Fruit fly (Drosophila melanogaster): Measurements from ENCODE around the gene Nlg2.
A peak's percentile ranks its signal among the peaks of the same experiment; 100 is the strongest.

Nlg2 gene

DNA sequence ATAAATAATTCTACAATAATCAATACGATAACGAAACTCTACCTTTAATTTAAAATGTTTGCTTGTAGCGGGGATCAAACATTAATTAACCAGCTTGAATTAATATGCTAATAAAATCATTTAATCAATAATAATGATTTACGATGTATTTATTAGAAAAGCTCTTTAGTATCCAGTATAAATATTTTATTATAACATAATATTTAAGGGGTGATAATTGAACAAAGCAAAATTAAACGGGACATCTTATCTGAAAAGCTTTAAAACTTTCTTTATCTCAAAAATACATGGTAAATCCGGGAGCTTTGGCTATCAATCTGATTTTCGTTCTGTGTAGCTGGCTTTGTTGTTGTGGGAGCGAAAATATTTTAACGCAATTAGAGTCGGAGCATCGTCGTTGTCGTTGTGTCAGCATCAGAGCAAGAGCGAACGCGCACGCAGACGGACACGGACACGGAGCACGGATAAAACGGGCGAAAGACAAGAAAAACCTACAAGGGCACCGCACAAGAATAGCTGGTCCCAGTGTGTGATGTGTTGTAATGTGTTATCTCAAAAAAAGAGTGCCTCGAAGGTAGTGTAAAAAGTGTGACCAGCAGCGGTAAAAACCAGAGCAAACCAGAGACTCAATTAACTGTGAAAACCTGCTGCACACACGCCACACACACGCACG, at the start of gene Nlg2:
Nlg2 (plus strand) TSS at position 375 of the 673 bp plus-strand sequence.
- TF ChIP-seq noc (tag; optimal IDR thresholded peaks at IDR 0.05) = no peak

DNA sequence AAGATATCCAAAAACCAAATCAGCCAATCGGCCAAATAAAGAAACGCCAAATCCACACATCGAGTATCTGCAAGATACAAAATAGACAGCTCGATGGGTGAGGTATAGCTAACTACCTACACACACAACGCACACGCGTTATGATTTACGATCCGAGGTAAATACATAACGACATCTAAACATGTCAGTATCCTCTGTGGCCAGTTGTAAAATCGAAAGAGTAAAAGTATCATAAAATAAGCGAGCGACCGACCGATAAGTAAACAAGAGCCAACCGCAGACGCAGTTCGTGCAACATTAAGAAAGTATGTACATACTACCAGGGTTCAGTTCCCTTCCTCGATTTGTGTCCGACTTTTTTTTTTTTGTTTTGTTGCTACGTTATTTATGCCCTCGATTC, 48.4 kb upstream of the Nlg2 start:
- no peak for TF ChIP-seq noc (tag; optimal IDR thresholded peaks at IDR 0.05)

DNA sequence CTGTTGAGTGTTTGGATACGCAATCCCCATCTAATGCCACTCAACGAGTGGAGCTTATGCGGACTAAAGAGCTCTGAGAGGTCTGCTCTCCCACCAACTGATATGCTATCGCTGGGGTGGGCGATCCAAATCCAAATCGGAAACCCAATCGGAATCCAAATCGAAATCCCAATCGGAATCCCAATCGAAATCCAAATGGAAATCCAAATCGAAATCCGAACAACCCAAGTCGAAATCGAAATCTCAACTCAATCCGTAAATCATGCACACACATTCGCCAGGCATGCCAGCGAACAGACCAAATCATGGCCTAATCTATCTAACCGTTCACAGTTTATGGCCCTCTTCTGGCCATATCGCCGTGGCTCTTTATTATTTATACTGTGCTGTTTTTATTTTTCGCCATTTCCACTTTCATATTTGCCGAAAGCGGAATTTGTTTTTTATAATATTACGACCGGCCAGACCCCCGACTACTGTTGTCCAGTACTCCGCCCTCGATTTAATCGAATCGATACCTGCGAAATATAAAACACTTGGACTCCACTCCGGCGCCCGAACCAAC, 47.1 kb upstream of the Nlg2 start:
- TF ChIP-seq noc (tag; optimal IDR thresholded peaks at IDR 0.05) = peak; percentile 73

DNA sequence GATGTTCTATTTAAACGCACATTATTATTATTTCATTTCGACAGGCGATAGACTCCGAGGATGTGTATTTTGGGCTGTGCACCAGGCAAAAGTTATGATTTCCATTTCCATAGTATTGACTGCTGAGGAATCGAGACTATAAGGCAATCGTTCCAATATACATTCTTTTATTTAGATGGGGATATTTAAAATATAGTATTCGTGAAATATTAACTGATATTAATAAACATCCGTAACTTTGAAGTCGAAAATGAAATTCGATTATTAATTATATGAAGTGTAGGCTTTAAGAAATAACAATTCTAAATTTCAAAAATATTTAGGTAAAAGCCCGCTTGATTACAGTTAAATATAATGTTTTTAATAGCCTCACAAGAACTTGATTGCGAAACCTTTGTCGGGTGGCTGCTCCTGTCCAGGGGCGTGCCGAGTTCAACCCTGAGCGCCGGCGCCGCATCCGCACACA, 44.4 kb upstream of the Nlg2 start:
- no peak for TF ChIP-seq noc (tag; optimal IDR thresholded peaks at IDR 0.05)

DNA sequence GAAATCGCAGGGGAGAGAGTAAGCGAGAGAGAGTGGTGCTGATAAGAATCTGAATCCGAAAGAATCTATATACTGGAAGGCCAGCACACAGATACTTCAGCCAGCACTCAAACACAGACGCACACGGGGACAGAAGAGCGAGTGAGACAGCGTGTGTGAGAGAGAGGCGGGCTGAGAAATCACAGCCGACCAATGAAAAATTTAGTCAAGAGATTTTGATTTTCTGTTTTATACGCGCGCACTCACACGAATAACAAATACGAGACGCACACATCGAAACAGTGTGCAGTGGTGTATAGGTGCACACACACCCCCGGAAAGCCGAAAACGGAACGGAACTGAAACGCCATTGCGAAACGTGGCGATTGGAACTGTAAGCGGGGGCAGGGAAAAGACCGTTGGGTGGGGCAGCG, 41.0 kb upstream of the Nlg2 start:
- no peak for TF ChIP-seq noc (tag; optimal IDR thresholded peaks at IDR 0.05)

DNA sequence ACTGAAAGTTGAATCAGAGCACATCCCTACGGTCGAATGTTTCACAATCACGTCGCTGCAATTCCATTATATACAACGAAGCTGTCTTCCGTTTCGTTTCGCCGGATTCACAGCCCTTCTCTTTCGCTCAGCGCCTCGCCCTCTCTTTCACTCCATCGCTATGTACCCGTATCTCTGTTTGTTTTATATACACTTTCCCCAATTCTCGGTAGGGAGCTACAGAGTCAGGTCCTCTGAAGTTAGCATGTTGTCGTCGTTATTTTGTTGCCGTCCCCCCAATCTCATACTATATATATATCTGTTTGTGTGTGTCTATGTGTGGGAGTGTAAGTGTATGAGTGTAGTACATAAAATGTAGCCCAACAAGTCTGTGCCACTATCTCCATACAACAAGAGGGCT, 38.6 kb upstream of the Nlg2 start:
- TF ChIP-seq noc (tag; optimal IDR thresholded peaks at IDR 0.05) = no peak

DNA sequence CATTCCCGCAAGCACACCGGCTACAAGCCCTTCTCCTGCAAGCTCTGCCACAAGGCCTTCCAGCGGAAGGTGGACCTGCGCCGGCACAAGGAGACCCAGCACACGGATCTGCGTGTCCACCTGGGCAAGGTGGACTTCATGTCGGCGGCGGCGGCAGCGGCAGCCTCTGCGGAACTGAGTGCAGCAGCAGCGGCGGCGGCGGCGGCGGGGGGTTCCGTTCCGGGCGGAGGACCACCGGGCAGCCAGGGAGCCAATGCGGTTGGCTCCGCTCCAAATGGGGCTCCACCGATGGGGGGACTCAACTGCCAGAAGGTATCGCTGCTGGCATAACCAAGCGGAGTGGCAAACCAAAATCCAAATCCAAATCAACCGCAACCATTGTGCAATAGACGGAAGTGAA, 36.9 kb upstream of the Nlg2 start:
- TF ChIP-seq noc (tag; optimal IDR thresholded peaks at IDR 0.05) = no peak

DNA sequence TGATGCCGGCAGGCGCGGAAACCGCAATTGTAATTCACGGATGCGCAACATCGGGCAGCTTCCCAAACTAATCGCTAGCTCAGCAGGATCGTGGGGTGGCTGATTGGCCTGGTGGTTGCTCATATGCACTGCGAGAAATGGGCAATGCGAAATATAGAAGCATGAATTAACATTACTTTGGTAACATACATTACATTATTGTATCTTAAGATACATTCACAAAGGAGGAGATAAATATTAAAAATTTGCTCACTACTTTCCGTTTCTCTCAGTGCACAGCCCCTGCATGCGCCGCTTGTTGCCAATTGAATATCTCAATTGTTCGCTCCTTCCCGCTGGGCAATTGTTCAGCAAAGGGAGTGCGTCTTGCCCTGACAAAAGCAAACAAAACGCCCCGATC, 33.4 kb upstream of the Nlg2 start:
- TF ChIP-seq noc (tag; optimal IDR thresholded peaks at IDR 0.05) = no peak

DNA sequence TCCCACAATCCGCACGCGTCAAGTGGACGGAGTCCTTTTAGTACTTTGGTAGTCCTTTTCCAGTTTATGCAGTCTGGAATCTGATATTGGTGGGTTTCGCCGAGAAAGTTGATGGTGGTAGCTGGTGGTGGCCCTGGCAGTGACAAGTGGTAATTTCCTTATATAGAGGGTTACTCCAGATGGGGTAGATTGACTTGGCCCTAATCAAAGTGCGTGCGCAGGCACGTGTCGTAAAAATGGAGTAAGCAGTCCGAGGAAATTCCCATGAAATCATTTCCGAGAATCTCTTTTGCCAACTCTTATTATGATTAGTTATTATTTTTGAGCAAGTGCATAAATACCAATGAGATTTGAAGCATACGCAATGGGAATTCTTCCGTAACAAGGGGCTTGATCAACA, 31.3 kb upstream of the Nlg2 start:
- TF ChIP-seq noc (tag; optimal IDR thresholded peaks at IDR 0.05) = no peak

DNA sequence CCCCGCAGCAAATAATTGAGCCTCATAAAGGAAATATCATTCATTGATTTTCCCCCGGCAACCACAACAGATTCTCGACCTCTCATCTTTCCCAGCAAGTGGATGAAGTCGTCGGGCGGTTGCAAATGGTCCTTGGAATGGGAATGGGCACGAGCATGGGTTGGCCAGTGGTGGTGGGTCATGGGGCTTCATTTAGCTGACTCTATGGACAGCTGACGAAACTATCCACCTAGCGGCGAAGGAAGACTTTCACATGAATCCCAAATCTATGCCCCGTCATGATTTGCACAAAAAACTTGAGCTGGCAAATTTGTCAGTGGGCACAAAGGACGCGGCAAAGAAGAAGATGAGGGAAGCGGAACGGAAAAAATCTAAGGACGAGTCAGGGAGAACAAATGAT, 23.7 kb upstream of the Nlg2 start:
- TF ChIP-seq noc (tag; optimal IDR thresholded peaks at IDR 0.05) = no peak

DNA sequence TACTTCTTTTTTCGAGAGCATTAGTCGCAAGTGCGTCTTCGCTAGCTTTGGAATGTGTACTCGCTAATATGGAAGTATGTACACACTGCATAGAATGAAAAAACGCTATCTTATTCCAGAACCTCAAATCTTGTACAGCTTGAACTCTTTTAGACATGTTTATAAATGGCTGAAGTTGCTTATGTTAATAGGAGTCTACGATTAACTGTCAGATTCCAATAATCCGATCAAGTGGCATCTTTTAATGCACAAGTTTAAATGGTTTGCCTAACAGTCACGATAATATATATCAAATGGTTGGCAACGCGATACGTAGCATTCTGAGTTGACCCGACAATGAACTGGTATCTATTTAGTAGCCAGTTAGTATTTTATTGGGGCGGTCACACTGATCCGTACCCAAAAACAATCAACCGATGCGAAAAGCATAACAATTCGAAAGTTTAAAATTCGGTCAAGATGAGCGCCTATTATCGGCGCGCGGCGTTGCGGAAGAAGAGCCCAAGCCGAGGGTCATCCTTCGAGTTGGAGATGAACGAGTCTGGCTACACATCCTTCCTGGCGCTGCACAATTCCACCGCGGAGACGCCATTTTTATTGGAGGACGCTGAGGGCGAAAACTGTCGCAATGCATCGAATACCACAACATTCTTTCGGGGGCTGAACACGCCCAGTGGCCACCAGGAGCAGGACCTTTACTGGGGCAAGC, 22.6 kb upstream of the Nlg2 start, which contains the start of gene Rca1:
Rca1 (plus strand) TSS at position 353 of the 709 bp plus-strand sequence.
- no peak for TF ChIP-seq noc (tag; optimal IDR thresholded peaks at IDR 0.05)

DNA sequence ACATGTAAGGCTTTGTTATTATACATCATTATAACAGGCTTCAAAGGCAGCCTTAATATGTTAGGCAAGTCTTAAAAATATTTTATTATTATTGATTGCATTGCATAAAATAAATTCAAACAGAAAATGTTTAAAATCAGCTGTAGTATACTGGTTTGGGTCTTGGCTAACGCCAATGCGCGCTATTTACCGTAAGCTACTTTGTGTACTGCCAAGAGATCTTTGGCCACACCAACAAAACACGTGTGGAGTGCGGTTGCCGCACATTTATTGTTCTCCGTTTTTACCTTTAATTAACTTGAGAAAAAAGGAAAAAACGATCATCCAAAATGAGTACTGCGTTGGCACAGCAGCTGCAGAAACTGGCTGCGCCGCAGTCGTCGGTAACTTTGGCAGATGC, 20.8 kb upstream of the Nlg2 start:
- no peak for TF ChIP-seq noc (tag; optimal IDR thresholded peaks at IDR 0.05)

DNA sequence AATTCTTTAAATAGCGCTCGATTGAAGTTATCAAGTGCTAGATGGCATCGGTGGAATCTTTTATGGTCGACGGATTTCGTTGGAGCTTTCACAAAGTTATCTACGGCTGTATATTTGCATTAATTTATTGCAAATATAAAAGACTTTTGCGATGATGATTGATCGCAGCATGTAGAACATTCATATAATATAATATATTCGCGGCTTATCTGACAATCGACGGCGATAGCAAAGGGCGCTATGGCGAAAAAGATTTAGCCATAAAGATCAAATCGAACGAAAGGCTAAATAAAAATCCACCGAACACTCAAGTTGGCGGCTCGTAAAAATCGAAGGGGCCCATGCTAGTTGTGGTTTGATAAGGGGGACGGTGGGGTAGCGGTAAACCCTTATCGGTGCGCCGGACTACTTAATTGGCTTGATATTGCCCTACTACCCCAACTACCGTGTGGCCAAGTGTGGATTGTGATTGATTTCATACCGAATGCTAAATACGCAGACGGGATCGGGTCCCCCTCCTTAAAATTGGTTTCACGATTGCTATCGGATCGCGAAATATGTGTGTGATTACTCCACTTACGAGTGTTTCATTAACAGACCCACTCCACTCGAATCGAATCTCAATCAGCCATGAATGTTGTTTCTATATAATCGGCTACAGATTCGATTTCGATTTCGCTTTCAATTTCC, 6.4 kb upstream of the Nlg2 start:
- TF ChIP-seq noc (tag; optimal IDR thresholded peaks at IDR 0.05) = peak; percentile 90

DNA sequence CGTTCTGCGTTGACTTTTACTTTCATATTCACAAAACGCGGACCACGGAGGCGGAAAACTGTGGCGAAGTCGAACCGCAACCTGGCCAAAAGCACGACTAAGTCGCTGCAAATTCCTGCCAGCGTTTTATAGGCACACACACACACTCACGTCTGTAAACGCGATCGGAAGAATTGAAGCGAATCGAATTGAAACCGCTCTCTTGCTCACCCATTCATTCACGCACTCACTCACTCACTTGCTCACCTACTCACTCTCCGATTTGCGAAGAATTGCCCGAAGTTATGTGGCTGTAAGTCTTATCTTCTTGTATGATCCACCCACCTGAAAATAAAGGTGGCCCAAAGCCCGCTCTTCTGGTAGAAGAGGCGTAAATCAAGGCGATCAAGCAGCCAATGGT, 4.4 kb upstream of the Nlg2 start, which contains the start of gene Nha1:
Nha1 (minus strand) TSS at position 101 of the 400 bp plus-strand sequence.
- no peak for TF ChIP-seq noc (tag; optimal IDR thresholded peaks at IDR 0.05)

DNA sequence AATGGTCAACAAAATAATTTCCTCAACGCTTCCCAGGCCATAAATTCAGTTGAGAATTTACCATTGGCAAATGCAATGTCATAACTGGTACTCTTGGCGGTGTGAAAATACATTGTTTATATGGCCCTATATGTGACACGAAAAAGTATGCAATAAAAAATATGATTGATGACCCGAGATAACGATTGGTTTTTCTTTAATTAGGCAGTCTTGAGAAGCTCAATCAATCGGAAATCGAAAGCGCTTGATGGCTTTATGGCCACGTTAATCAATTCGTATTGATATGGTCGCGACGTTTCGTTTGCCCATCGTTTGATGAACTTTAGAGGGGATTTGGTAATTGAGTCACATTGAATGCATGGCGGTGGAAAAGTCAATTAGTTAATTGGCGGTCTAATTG, 3.9 kb upstream of the Nlg2 start:
- TF ChIP-seq noc (tag; optimal IDR thresholded peaks at IDR 0.05) = peak; percentile 37

DNA sequence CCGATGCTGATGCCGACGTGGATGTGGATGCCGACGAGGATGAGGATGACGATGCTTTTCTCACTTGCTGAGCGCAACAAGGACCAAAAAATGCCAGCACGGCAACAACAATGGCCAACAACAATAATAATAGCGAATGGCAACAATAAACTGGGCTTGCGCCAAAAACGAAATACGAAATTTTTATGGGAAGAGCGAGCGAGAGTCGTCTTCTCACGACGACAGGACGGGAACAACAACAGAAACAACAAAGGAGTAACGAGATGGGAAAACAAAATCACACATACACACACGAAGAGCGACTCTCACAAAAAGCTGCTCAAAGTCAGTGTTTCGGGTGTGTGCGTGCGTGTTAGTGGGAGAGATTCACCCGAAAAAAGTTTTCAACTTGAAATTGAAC, 694 bp upstream of the Nlg2 start:
- no peak for TF ChIP-seq noc (tag; optimal IDR thresholded peaks at IDR 0.05)
